Worm (Caenorhabditis elegans) whole organism, mixed stage, embryonic: ENCODE results near the gene srh-216.

Experiments
- elt-3 ChIP-seq: fragments of 150-350 bp; optimal IDR thresholded peaks from 2 replicates; lab custom pipeline; 2014; ENCODE audit warnings: missing biosample characterization, missing genetic modification characterization
- mab-5 ChIP-seq: fragments of 150-350 bp; optimal IDR thresholded peaks from 2 replicates; lab custom pipeline; 2014; ENCODE audit warnings: missing biosample characterization, missing genetic modification characterization
- nhr-12 ChIP-seq: fragments of 150-350 bp; optimal IDR thresholded peaks from 2 replicates; lab custom pipeline; 2014; ENCODE audit warnings: missing biosample characterization, missing genetic modification characterization
- nhr-28 ChIP-seq: fragments of 150-350 bp; optimal IDR thresholded peaks from 2 replicates; lab custom pipeline; 2014; ENCODE audit warnings: missing biosample characterization, missing genetic modification characterization
- unc-39 ChIP-seq: fragments of 150-350 bp; optimal IDR thresholded peaks from 2 replicates; lab custom pipeline; 2014; ENCODE audit warnings: missing biosample characterization, missing genetic modification characterization

DNA sequence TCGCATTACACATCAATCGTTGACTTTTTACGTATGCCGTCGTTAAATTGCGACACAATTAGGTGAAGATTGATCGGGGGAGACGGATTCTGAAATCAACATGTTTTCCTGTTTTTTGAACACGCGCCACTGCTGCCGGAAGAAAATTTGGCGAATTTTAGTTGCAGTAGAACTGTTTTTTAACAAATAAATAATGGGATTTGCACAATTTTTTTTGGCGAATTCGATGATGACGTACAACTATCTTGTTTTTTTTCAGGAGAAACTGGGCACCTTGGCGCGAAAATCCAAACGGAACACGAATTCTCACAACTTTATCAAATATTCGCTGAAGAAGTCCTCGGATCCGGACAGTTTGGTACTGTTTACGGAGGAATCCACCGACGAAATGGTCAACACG lies 41.4 kb downstream of the srh-216 start:
- TF ChIP-seq nhr-28 (no peak), nhr-12 (tag; lab: Kevin White, UChicago) (no peak), unc-39 (no peak), mab-5 (tag; lab: Kevin White, UChicago) (no peak), elt-3 (no peak)
